Fruit fly (Drosophila melanogaster): ENCODE measurements around the gene CG2116.

CG2116 gene

DNA sequence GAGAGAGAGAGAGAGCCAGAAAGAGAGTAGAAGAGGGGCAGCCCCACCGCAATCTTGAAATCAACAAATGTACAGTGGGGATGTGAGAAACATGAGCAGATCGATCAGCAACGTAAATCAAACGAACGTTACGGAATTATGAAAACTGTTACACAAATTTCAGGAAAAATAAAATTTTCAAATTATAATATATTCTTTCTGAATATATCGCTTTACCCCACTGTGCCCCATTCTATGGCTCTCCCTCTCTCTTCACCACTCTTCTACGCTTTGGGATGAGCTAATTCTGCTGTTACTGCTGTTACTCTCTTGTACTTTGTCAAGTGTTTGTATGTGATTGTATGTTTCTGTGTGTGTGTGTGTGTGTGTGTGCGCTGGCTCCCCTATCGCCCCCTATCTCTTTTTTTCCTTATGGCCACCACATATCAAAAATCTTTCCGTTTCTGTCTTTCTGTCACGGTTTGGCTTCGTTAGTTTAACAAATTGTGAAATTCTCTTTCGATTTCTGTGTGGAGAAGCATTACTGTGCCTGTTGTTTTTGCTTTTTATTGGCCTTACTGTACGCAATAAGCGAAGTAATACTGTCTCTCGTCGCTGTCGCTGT, 38.5 kb upstream of the CG2116 start (continued):
- peak; percentile 96 for TF ChIP-seq CG10209 (GFP tag; optimal IDR thresholded peaks at IDR 0.05)
- no peak for TF ChIP-seq cad (GFP tag; optimal IDR thresholded peaks at IDR 0.05)
- TF ChIP-seq CG14441 (GFP tag; IDR thresholded peaks at IDR 0.05): peak; percentile 99
- TF ChIP-seq dimm (GFP tag; IDR thresholded peaks at IDR 0.05): peak; percentile 94
- TF ChIP-seq Hand (GFP tag; optimal IDR thresholded peaks at IDR 0.05): peak; percentile 96
- TF ChIP-seq BEAF-32 (GFP tag; optimal IDR thresholded peaks at IDR 0.05): peak; percentile 9
- TF ChIP-seq Sin3A (optimal IDR thresholded peaks at IDR 0.05): no peak
- TF ChIP-seq CG8924 (tag; optimal IDR thresholded peaks at IDR 0.05): peak; percentile 97
- peak; percentile 73 for TF ChIP-seq shn (GFP tag; optimal IDR thresholded peaks at IDR 0.05)
- TF ChIP-seq dmrt99B (tag; optimal IDR thresholded peaks at IDR 0.05): peak; percentile 97
- peak; percentile 94 for TF ChIP-seq fd3F (GFP tag; optimal IDR thresholded peaks at IDR 0.05)
- no peak for TF ChIP-seq pita (GFP tag; optimal IDR thresholded peaks at IDR 0.05)
- TF ChIP-seq Mes4 (GFP tag; optimal IDR thresholded peaks at IDR 0.05): peak; percentile 82
- no peak for TF ChIP-seq CG2129 (GFP tag; IDR thresholded peaks at IDR 0.05; ENCODE audit: partially characterized antibody)
- TF ChIP-seq cwo (GFP tag; optimal IDR thresholded peaks at IDR 0.05): peak; percentile 96
- peak; percentile 68 for TF ChIP-seq ac (GFP tag; optimal IDR thresholded peaks at IDR 0.05)
- peak; percentile 59 for TF ChIP-seq sima (GFP tag; optimal IDR thresholded peaks at IDR 0.05)
- no peak; the same call in 1 of the 2 replicates for TF ChIP-seq bbx (GFP tag; IDR thresholded peaks at IDR 0.05; ENCODE audit: partially characterized antibody)
- TF ChIP-seq CG17829 (tag; optimal IDR thresholded peaks at IDR 0.05): peak; percentile 96
- TF ChIP-seq CG4360 (GFP tag; IDR thresholded peaks at IDR 0.05): peak; percentile 73
- TF ChIP-seq pros (GFP tag; optimal IDR thresholded peaks at IDR 0.05): peak; percentile 74
- peak; percentile 86 for TF ChIP-seq sug (tag; optimal IDR thresholded peaks at IDR 0.05)
- TF ChIP-seq HLH54F (GFP tag; optimal IDR thresholded peaks at IDR 0.05): peak; percentile 86
- TF ChIP-seq hb (GFP tag; IDR thresholded peaks at IDR 0.05; ENCODE audit: partially characterized antibody): no peak
- peak; percentile 94 for TF ChIP-seq Max (GFP tag; optimal IDR thresholded peaks at IDR 0.05)
- TF ChIP-seq onecut (GFP tag; IDR thresholded peaks at IDR 0.05): peak; percentile 95
- TF ChIP-seq CG12391 (tag; optimal IDR thresholded peaks at IDR 0.05): peak; percentile 97
- peak; percentile 94 for TF ChIP-seq CG6254 (GFP tag; optimal IDR thresholded peaks at IDR 0.05)
- peak; percentile 92 for TF ChIP-seq CG2202 (tag; optimal IDR thresholded peaks at IDR 0.05)
- peak; percentile 75 for TF ChIP-seq CG8944 (GFP tag; optimal IDR thresholded peaks at IDR 0.05)
- peak; percentile 76 for TF ChIP-seq en (GFP tag; optimal IDR thresholded peaks at IDR 0.05)
- TF ChIP-seq CG13296 (GFP tag; optimal IDR thresholded peaks at IDR 0.05): peak; percentile 97
- TF ChIP-seq CG1602 (GFP tag; optimal IDR thresholded peaks at IDR 0.05): peak; percentile 94
- TF ChIP-seq HLH4C (GFP tag; IDR thresholded peaks at IDR 0.05; ENCODE audit: partially characterized antibody): no peak
- peak; percentile 53; the same call in 2 of the 3 replicates for TF ChIP-seq Doc3 (GFP tag; IDR thresholded peaks at IDR 0.05; ENCODE audit: partially characterized antibody)
- peak; percentile 98 for TF ChIP-seq gem (tag; optimal IDR thresholded peaks at IDR 0.05)
- peak; percentile 94 to 97 for TF ChIP-seq dpn (GFP tag; optimal IDR thresholded peaks at IDR 0.05)
- TF ChIP-seq gcm (GFP tag; optimal IDR thresholded peaks at IDR 0.05): peak; percentile 92
- peak; percentile 89 for TF ChIP-seq CG6654 (GFP tag; optimal IDR thresholded peaks at IDR 0.05)
- peak; percentile 95 for TF ChIP-seq ro (GFP tag; IDR thresholded peaks at IDR 0.05)
- peak; percentile 84 for TF ChIP-seq kah (GFP tag; optimal IDR thresholded peaks at IDR 0.05)
- peak; percentile 68 for TF ChIP-seq CTCF (GFP tag; optimal IDR thresholded peaks at IDR 0.05)
- TF ChIP-seq luna (GFP tag; optimal IDR thresholded peaks at IDR 0.05): peak; percentile 78
- TF ChIP-seq chif (GFP tag; optimal IDR thresholded peaks at IDR 0.05): peak; percentile 88 to 90
- TF ChIP-seq stwl (tag; optimal IDR thresholded peaks at IDR 0.05): peak; percentile 25
- TF ChIP-seq insv (GFP tag; optimal IDR thresholded peaks at IDR 0.05): peak in 1 of 2 experiments; percentile 15
- TF ChIP-seq Fer2 (tag; optimal IDR thresholded peaks at IDR 0.05): peak; percentile 87
- TF ChIP-seq CG18764 (GFP tag; optimal IDR thresholded peaks at IDR 0.05): peak; percentile 91
- TF ChIP-seq inv (GFP tag; IDR thresholded peaks at IDR 0.05; ENCODE audit: partially characterized antibody): 0 out of 2 replicates have a peak, but pooled peaks have one; percentile 35
